Fruit fly (Drosophila melanogaster) whole organism, prepupa: Measurements from ENCODE around the gene CARPA.

Source experiments
- Blimp-1 ChIP-seq: fragments of 200-800 bp; sonication (Bioruptor generic); optimal IDR thresholded peaks from 3 replicates; lab custom pipeline; 2017; ENCODE audit warnings: missing biosample characterization, missing genetic modification characterization, mild to moderate bottlenecking, moderate library complexity, missing genetic modification reagents
- CG10631 ChIP-seq: fragments of 200-800 bp; sonication (Bioruptor generic); optimal IDR thresholded peaks from 2 replicates; lab custom pipeline; 2016; ENCODE audit warnings: missing biosample characterization, missing genetic modification characterization
- CG10669 ChIP-seq: fragments of 200-800 bp; sonication (Bioruptor generic); optimal IDR thresholded peaks from 3 replicates; lab custom pipeline; 2018; ENCODE audit warnings: missing biosample characterization, mild to moderate bottlenecking, missing genetic modification characterization, moderate library complexity
- CG11902 ChIP-seq: fragments of 200-800 bp; sonication (Bioruptor generic); optimal IDR thresholded peaks from 3 replicates; lab custom pipeline; 2016; ENCODE audit warnings: missing biosample characterization, missing genetic modification characterization
- CG15336 ChIP-seq: fragments of 200-800 bp; sonication (Bioruptor generic); IDR thresholded peaks from 2 replicates; pipeline ENCODE4 v1.3.6; 2022; ENCODE audit warnings: missing biosample characterization, missing genetic modification characterization
- CG1621 ChIP-seq: fragments of 200-800 bp; sonication (Bioruptor generic); optimal IDR thresholded peaks from 3 replicates; lab custom pipeline; 2018; ENCODE audit warnings: missing biosample characterization, mild to moderate bottlenecking, missing genetic modification characterization
- CG3032 ChIP-seq: fragments of 200-800 bp; optimal IDR thresholded peaks from 2 replicates; lab custom pipeline; 2019; ENCODE audit warnings: missing biosample characterization, mild to moderate bottlenecking, missing genetic modification characterization, moderate library complexity
- CG6276 ChIP-seq: fragments of 200-800 bp; sonication (Bioruptor generic); optimal IDR thresholded peaks from 2 replicates; lab custom pipeline; 2017; ENCODE audit warnings: missing biosample characterization, mild to moderate bottlenecking, missing genetic modification characterization
- CG6792 ChIP-seq: fragments of 200-800 bp; sonication (Bioruptor generic); optimal IDR thresholded peaks from 3 replicates; lab custom pipeline; 2016; ENCODE audit warnings: missing biosample characterization, missing genetic modification characterization
- CG6854 ChIP-seq: fragments of 200-800 bp; sonication (Bioruptor generic); optimal IDR thresholded peaks from 2 replicates; lab custom pipeline; 2017; ENCODE audit warnings: missing biosample characterization, mild to moderate bottlenecking, missing genetic modification characterization
- CG7368 ChIP-seq: fragments of 200-800 bp; sonication (Bioruptor generic); optimal IDR thresholded peaks from 3 replicates; lab custom pipeline; 2016; ENCODE audit warnings: missing biosample characterization, missing genetic modification characterization
- CG8119 ChIP-seq: fragments of 200-800 bp; sonication (Bioruptor generic); IDR thresholded peaks from 3 replicates; pipeline ENCODE4 v1.3.6; 2022; ENCODE audit warnings: missing biosample characterization, missing genetic modification characterization
- CG8319 ChIP-seq: fragments of 200-800 bp; sonication (Bioruptor generic); optimal IDR thresholded peaks from 3 replicates; lab custom pipeline; 2016; ENCODE audit warnings: missing biosample characterization, missing genetic modification characterization
- CG8632 ChIP-seq: fragments of 200-800 bp; sonication (Bioruptor generic); optimal IDR thresholded peaks from 3 replicates; lab custom pipeline; 2016; ENCODE audit warnings: missing biosample characterization, missing genetic modification characterization
- Eip75B ChIP-seq: fragments of 200-800 bp; sonication (Bioruptor generic); optimal IDR thresholded peaks from 3 replicates; lab custom pipeline; 2016; ENCODE audit warnings: missing biosample characterization, missing genetic modification characterization
- Eip93F ChIP-seq: fragments of 200-800 bp; sonication (Bioruptor generic); optimal IDR thresholded peaks from 2 replicates; lab custom pipeline; 2016; ENCODE audit warnings: missing biosample characterization, mild to moderate bottlenecking, missing genetic modification characterization
- Ets21C ChIP-seq: fragments of 200-800 bp; sonication (Bioruptor generic); optimal IDR thresholded peaks from 3 replicates; lab custom pipeline; 2016; ENCODE audit warnings: missing biosample characterization, missing genetic modification characterization
- Gug ChIP-seq: fragments of 200-800 bp; sonication (Bioruptor generic); IDR thresholded peaks from 2 replicates; pipeline ENCODE4 v1.3.6; 2022; ENCODE audit warnings: missing biosample characterization, missing genetic modification characterization
- Hr38 ChIP-seq: sonication (Bioruptor generic); optimal IDR thresholded peaks from 2 replicates; lab custom pipeline; 2016; ENCODE audit warnings: missing biosample characterization, missing genetic modification characterization
- Lpt ChIP-seq: fragments of 200-800 bp; sonication (Bioruptor generic); optimal IDR thresholded peaks from 3 replicates; lab custom pipeline; 2016; ENCODE audit warnings: missing biosample characterization, missing genetic modification characterization
- Met ChIP-seq: fragments of 200-800 bp; sonication (Bioruptor generic); optimal IDR thresholded peaks from 3 replicates; lab custom pipeline; 2016; ENCODE audit warnings: missing biosample characterization, missing genetic modification characterization
- Sox102F ChIP-seq: fragments of 200-800 bp; sonication (Bioruptor generic); optimal IDR thresholded peaks from 2 replicates; lab custom pipeline; 2016; ENCODE audit warnings: missing biosample characterization, mild to moderate bottlenecking, missing genetic modification characterization
- Sox14 ChIP-seq: fragments of 200-800 bp; sonication (Bioruptor generic); optimal IDR thresholded peaks from 3 replicates; lab custom pipeline; 2016; ENCODE audit warnings: missing biosample characterization, missing genetic modification characterization
- acj6 ChIP-seq: fragments of 200-800 bp; sonication (Bioruptor generic); optimal IDR thresholded peaks from 3 replicates; lab custom pipeline; 2016; ENCODE audit warnings: missing biosample characterization, missing genetic modification characterization
- cyc ChIP-seq: fragments of 200-800 bp; sonication (Bioruptor generic); optimal IDR thresholded peaks from 3 replicates; lab custom pipeline; 2016; ENCODE audit warnings: missing biosample characterization, missing genetic modification characterization
- esn ChIP-seq: fragments of 200-800 bp; sonication (Bioruptor generic); optimal IDR thresholded peaks from 2 replicates; lab custom pipeline; 2016; ENCODE audit warnings: missing biosample characterization, mild to moderate bottlenecking, missing genetic modification characterization, moderate library complexity
- fd59A ChIP-seq: fragments of 200-800 bp; sonication (Bioruptor generic); optimal IDR thresholded peaks from 2 replicates; lab custom pipeline; 2017; ENCODE audit warnings: missing biosample characterization, mild to moderate bottlenecking, missing genetic modification characterization, missing genetic modification reagents
- fd85E ChIP-seq: fragments of 200-800 bp; sonication (Bioruptor generic); optimal IDR thresholded peaks from 3 replicates; lab custom pipeline; 2016; ENCODE audit warnings: missing biosample characterization, missing genetic modification characterization
- lz ChIP-seq: fragments of 200-800 bp; sonication (Bioruptor generic); optimal IDR thresholded peaks from 3 replicates; lab custom pipeline; 2016; ENCODE audit warnings: missing biosample characterization, missing genetic modification characterization
- net ChIP-seq: fragments of 200-800 bp; sonication (Bioruptor generic); optimal IDR thresholded peaks from 3 replicates; lab custom pipeline; 2016; ENCODE audit warnings: missing biosample characterization, missing genetic modification characterization
- spab ChIP-seq: fragments of 200-800 bp; sonication (Bioruptor generic); optimal IDR thresholded peaks from 2 replicates; lab custom pipeline; 2017; ENCODE audit warnings: missing biosample characterization, mild to moderate bottlenecking, missing genetic modification characterization, missing genetic modification reagents
- vri ChIP-seq: fragments of 200-800 bp; sonication (Bioruptor generic); optimal IDR thresholded peaks from 3 replicates; lab custom pipeline; 2016; ENCODE audit warnings: missing biosample characterization, mild to moderate bottlenecking, missing genetic modification characterization

The CARPA gene

DNA sequence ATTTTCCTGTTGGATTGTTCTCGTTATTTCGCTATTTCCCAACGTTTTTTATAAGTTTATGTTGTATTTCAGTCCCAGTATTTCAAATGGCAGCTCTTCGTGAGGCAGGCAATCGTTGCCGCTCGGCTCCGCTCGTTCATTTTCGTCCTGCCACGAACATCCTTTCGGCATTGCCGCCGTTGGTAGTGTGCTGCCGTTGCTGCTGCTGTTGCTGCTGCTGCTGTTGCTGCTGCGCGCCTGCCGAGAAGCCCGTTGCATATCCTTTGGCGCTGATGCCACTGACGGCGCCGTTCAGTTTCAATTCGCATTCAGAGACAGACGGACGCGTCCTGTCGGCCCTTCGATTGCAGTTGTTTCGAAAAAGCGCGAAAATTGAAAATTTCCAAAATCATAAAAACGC lies at the start of gene CARPA:
CARPA (plus strand) TSS at position 301 of the 400 bp plus-strand sequence.
- TF ChIP-seq Blimp-1 (GFP tag; lab: Kevin White, UChicago) (no peak), CG6276 (no peak), acj6 (no peak), CG1621 (tag; lab: Kevin White, UChicago) (no peak), CG15336 (GFP tag; lab: Robert Waterston, UW) (no peak), CG8319 (GFP tag; lab: Kevin White, UChicago) (no peak), CG10631 (GFP tag; lab: Kevin White, UChicago) (no peak), Lpt (GFP tag; lab: Kevin White, UChicago) (no peak), net (no peak)

DNA sequence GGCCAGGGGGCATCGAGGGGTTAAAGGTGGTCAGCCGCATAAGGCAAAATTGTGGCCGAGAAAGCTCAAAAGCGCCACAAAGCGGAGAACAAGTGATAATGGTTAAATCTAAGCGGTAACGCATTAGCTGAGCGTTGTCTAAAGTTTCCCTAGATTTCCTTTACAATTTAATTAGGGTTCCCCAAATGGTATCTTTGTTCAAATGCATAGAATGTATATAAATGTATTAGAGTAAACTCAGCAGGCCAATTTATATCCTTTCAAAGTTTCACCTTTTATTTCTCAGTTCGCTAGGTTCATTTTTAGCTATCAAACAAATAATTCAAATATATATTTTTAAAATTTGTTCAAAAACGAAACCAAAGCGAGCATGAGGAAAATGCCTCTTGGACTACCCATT lies 48.1 kb upstream of the CARPA start, which contains the start of gene CG32718:
CG32718 (plus strand) TSS at position 301 of the 400 bp plus-strand sequence.
- TF ChIP-seq net (no peak), CG11902 (GFP tag; lab: Kevin White, UChicago) (no peak), Sox14 (GFP tag; lab: Kevin White, UChicago) (no peak), Ets21C (GFP tag; lab: Kevin White, UChicago) (no peak), Eip75B (GFP tag; lab: Kevin White, UChicago) (no peak), Eip93F (GFP tag; lab: Kevin White, UChicago) (no peak), lz (GFP tag; lab: Kevin White, UChicago) (no peak), Sox102F (GFP tag; lab: Kevin White, UChicago) (no peak), vri (no peak), CG6854 (GFP tag; lab: Kevin White, UChicago) (no peak), CG3032 (no peak)

DNA sequence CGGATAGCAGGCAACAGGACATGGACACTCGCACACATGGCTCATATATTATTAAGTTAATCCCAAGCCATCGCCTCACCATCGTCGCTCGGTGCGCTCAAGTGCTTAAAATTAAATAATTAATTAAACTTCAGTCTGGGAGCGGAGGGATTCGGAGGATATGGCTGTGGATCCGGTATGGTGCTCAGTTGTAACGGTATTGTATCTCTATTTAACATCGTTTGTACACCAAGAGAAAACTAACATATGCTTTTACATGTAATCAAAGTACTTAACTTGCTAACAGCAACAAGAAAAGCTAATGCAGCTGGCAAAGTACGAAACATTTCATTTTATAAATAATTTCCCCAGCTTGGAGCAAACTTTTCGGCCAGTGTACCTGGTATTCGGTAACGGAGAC lies 34.9 kb upstream of the CARPA start:
- TF ChIP-seq fd59A (GFP tag; lab: Kevin White, UChicago) (no peak), CG8632 (GFP tag; lab: Kevin White, UChicago) (no peak), CG6792 (no peak), cyc (GFP tag; lab: Kevin White, UChicago) (no peak), Gug (no peak), Hr38 (GFP tag; lab: Kevin White, UChicago) (no peak), Met (GFP tag; lab: Kevin White, UChicago) (no peak), lz (GFP tag; lab: Kevin White, UChicago) (no peak), CG8119 (GFP tag; lab: Robert Waterston, UW) (no peak)

DNA sequence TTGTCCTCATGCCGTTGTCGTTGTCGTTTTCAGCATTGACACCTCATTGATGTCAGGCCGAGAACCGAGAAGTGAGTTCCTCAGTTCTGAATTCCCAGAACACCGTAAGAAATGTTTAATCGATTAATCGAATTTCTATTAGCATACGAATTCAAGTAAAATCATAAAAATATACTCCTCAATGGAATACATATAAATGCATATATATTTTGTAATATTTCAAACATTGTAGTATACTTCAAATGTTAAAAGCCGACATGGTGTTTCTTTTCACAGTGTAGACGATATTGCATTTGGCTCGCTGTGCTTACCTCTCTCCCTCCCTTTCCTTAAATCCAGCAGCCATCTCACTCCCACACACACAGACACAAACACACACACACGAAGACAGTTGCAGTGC lies 24.9 kb upstream of the CARPA start:
- TF ChIP-seq CG10669 (GFP tag; lab: Kevin White, UChicago) (peak; percentile 8), CG7368 (no peak)
- TF ChIP-seq, all 60 proteins: peak for 1

DNA sequence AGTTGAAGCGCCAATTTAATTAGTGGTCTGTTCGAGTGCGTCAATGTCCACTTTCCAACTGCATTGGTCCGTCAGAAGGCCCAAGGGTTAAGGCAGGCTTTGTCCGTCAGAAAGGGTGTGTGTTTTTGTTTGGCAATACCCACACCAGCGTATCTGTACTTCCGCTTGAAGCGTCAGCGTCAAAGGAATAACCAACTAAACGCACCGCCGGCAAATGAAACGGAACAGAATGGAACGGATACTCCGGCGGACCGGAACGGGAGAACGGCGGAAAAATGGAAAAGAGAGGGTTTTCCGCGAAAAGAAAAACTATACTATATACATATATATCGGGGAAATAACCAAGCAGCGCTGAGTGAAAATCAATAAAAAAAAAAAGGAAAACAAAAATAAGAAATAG lies 3.1 kb upstream of the CARPA start:
- no peak for TF ChIP-seq fd85E (GFP tag; lab: Kevin White, UChicago)
- no peak for TF ChIP-seq Eip93F (GFP tag; lab: Kevin White, UChicago)
- TF ChIP-seq Sox14 (GFP tag; lab: Kevin White, UChicago) = no peak
- no peak for TF ChIP-seq Blimp-1 (GFP tag; lab: Kevin White, UChicago)
- no peak for TF ChIP-seq CG8632 (GFP tag; lab: Kevin White, UChicago)

DNA sequence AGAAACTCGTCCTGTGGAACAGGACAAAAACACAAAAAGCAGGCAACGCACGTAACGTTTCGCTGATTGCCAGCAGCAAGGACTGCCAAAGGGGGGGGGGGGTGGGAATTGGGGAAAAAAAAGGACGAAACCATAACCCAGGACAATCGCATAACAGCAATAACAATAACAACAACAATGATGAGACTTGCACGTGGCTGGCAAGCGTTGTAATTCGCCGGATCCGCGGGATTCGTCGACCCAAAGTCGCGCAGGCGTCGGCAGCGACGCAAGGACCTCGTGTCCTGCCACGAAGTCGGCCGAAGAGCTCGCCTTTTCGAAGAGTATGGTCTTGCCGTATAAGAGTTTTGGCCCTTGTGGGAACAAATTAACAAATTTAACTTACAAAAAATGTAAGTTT lies 687 bp upstream of the CARPA start:
- TF ChIP-seq Met (GFP tag; lab: Kevin White, UChicago) (no peak), Blimp-1 (GFP tag; lab: Kevin White, UChicago) (no peak), CG11902 (GFP tag; lab: Kevin White, UChicago) (no peak), net (no peak), spab (GFP tag; lab: Kevin White, UChicago) (no peak), Gug (no peak), CG8319 (GFP tag; lab: Kevin White, UChicago) (no peak), esn (GFP tag; lab: Kevin White, UChicago) (no peak)
